Fruit fly (Drosophila melanogaster): ENCODE measurements around the gene CG8852.

The CG8852 gene

dm6 chr2L:3477057-3477755 lies 47.7 kb upstream of the CG8852 start (continued):
- TF ChIP-seq en (GFP tag; optimal IDR thresholded peaks at IDR 0.05) = no peak
- no peak for TF ChIP-seq Doc3 (GFP tag; IDR thresholded peaks at IDR 0.05; ENCODE audit: partially characterized antibody)
- no peak for TF ChIP-seq crc (GFP tag; optimal IDR thresholded peaks at IDR 0.05)
- peak; percentile 6 for TF ChIP-seq D19A (tag; optimal IDR thresholded peaks at IDR 0.05)
- TF ChIP-seq CG11696 (GFP tag; IDR thresholded peaks at IDR 0.05) = no peak
- TF ChIP-seq Nf-YB (GFP tag; optimal IDR thresholded peaks at IDR 0.05) = no peak
- no peak for TF ChIP-seq CG2129 (GFP tag; IDR thresholded peaks at IDR 0.05; ENCODE audit: partially characterized antibody)
- TF ChIP-seq MTF-1 (GFP tag; optimal IDR thresholded peaks at IDR 0.05; ENCODE audit: borderline replicate concordance) = no peak
- peak; percentile 23 for TF ChIP-seq Hmx (GFP tag; optimal IDR thresholded peaks at IDR 0.05)
- no peak for TF ChIP-seq gsb (GFP tag; IDR thresholded peaks at IDR 0.05)
- TF ChIP-seq CG13287 (GFP tag; IDR thresholded peaks at IDR 0.05; ENCODE audit: partially characterized antibody) = no peak
- no peak for TF ChIP-seq CG17912 (GFP tag; optimal IDR thresholded peaks at IDR 0.05)
- no peak for TF ChIP-seq Doc2 (GFP tag; IDR thresholded peaks at IDR 0.05)
- TF ChIP-seq CG9609 (GFP tag; optimal IDR thresholded peaks at IDR 0.05) = peak; percentile 44
- TF ChIP-seq pfk (GFP tag; optimal IDR thresholded peaks at IDR 0.05) = no peak
- TF ChIP-seq so (GFP tag; IDR thresholded peaks at IDR 0.05) = no peak
- no peak for TF ChIP-seq CG14710 (tag; optimal IDR thresholded peaks at IDR 0.05)
- no peak for TF ChIP-seq Elba2 (GFP tag; optimal IDR thresholded peaks at IDR 0.05)
- TF ChIP-seq gfzf (GFP tag; optimal IDR thresholded peaks at IDR 0.05) = no peak
- no peak for TF ChIP-seq sens-2 (GFP tag; IDR thresholded peaks at IDR 0.05)
- TF ChIP-seq CG17361 (GFP tag; IDR thresholded peaks at IDR 0.05) = peak; percentile 47; the same call in 1 of the 3 replicates
- no peak for TF ChIP-seq Hr78 (GFP tag; optimal IDR thresholded peaks at IDR 0.05)
- no peak for TF ChIP-seq h (optimal IDR thresholded peaks at IDR 0.05)
- TF ChIP-seq oc (tag; optimal IDR thresholded peaks at IDR 0.05) = no peak
- TF ChIP-seq ewg (GFP tag; optimal IDR thresholded peaks at IDR 0.05) = no peak
- TF ChIP-seq caup (GFP tag; optimal IDR thresholded peaks at IDR 0.05; ENCODE audit: severe bottlenecking) = peak; percentile 4
- TF ChIP-seq CG6813 (GFP tag; optimal IDR thresholded peaks at IDR 0.05) = no peak
- TF ChIP-seq CG3163 (GFP tag; optimal IDR thresholded peaks at IDR 0.05) = peak; percentile 5
- no peak for TF ChIP-seq p53 (GFP tag; optimal IDR thresholded peaks at IDR 0.05)
- no peak for TF ChIP-seq jing (GFP tag; optimal IDR thresholded peaks at IDR 0.05)
- TF ChIP-seq Mad (GFP tag; optimal IDR thresholded peaks at IDR 0.05) = peak; percentile 33
- no peak for TF ChIP-seq CG2875 (GFP tag; optimal IDR thresholded peaks at IDR 0.05)
- no peak for TF ChIP-seq unpg (GFP tag; optimal IDR thresholded peaks at IDR 0.05)
- no peak for TF ChIP-seq CG18011 (GFP tag; optimal IDR thresholded peaks at IDR 0.05)
- no peak for TF ChIP-seq cato (GFP tag; optimal IDR thresholded peaks at IDR 0.05; ENCODE audit: borderline replicate concordance)
- no peak for TF ChIP-seq scrt (GFP tag; optimal IDR thresholded peaks at IDR 0.05)
- TF ChIP-seq CG30431 (GFP tag; optimal IDR thresholded peaks at IDR 0.05) = no peak
- no peak for TF ChIP-seq Lpt (GFP tag; optimal IDR thresholded peaks at IDR 0.05)
- TF ChIP-seq amos (GFP tag; IDR thresholded peaks at IDR 0.05; ENCODE audit: partially characterized antibody) = no peak
- peak in 1 of 2 experiments; percentile 38 for TF ChIP-seq Hr51 (GFP tag; optimal IDR thresholded peaks at IDR 0.05)
- TF ChIP-seq CG4360 (GFP tag; IDR thresholded peaks at IDR 0.05) = no peak
- no peak for TF ChIP-seq CG11398 (GFP tag; optimal IDR thresholded peaks at IDR 0.05)
- TF ChIP-seq Bgb (GFP tag; IDR thresholded peaks at IDR 0.05; ENCODE audit: partially characterized antibody) = peak; percentile 20; the same call in 1 of the 2 replicates
- TF ChIP-seq CG12659 (GFP tag; optimal IDR thresholded peaks at IDR 0.05) = peak; percentile 45
- peak; percentile 68 for TF ChIP-seq CG18619 (GFP tag; optimal IDR thresholded peaks at IDR 0.05)
- peak; percentile 3 to 44 for TF ChIP-seq chif (GFP tag; optimal IDR thresholded peaks at IDR 0.05)
- TF ChIP-seq repo (GFP tag; optimal IDR thresholded peaks at IDR 0.05) = no peak
- no peak for TF ChIP-seq sim (GFP tag; IDR thresholded peaks at IDR 0.05)
- peak; percentile 32 for TF ChIP-seq Xbp1 (GFP tag; optimal IDR thresholded peaks at IDR 0.05)

Measured in whole organism, embryonic.